Worm (Caenorhabditis elegans) whole organism, mixed stage, embryonic: ENCODE measurements around the gene pyt-1.

Source experiments
- M03D4.4 ChIP-seq: sonication (generic microtip); optimal IDR thresholded peaks from 2 replicates; lab custom pipeline; 2017; ENCODE audit warnings: mild to moderate bottlenecking, missing genetic modification characterization, missing compliant biosample characterization
- bed-3 ChIP-seq: fragments of 200-800 bp; sonication (Bioruptor generic); optimal IDR thresholded peaks from 3 replicates; lab custom pipeline; 2018; ENCODE audit warnings: mild to moderate bottlenecking, missing genetic modification characterization, moderate library complexity, missing compliant biosample characterization
- blmp-1 ChIP-seq: fragments of 150-350 bp; optimal IDR thresholded peaks from 2 replicates; lab custom pipeline; 2014; ENCODE audit warnings: missing biosample characterization, missing genetic modification characterization
- ceh-39 ChIP-seq: fragments of 150-350 bp; optimal IDR thresholded peaks from 2 replicates; lab custom pipeline; 2014; ENCODE audit warnings: missing biosample characterization, missing genetic modification characterization
- ceh-43 ChIP-seq: fragments of 200-800 bp; sonication (Bioruptor generic); optimal IDR thresholded peaks from 2 replicates; lab custom pipeline; 2018; ENCODE audit warnings: mild to moderate bottlenecking, missing genetic modification characterization, moderate library complexity, missing compliant biosample characterization
- ceh-83 ChIP-seq: fragments of 200-800 bp; sonication (Bioruptor generic); optimal IDR thresholded peaks from 2 replicates; lab custom pipeline; 2018; ENCODE audit warnings: mild to moderate bottlenecking, missing genetic modification characterization, missing compliant biosample characterization
- ces-1 ChIP-seq: fragments of 150-350 bp; optimal IDR thresholded peaks from 2 replicates; lab custom pipeline; 2014; ENCODE audit warnings: missing biosample characterization, missing genetic modification reagents, missing genetic modification characterization
- cnd-1 ChIP-seq: fragments of 200-800 bp; sonication (Bioruptor generic); optimal IDR thresholded peaks from 2 replicates; lab custom pipeline; 2018; ENCODE audit warnings: mild to moderate bottlenecking, missing genetic modification characterization, missing compliant biosample characterization
- drap-1 ChIP-seq: fragments of 200-800 bp; sonication (Bioruptor generic); optimal IDR thresholded peaks from 3 replicates; lab custom pipeline; 2018; ENCODE audit warnings: mild to moderate bottlenecking, missing genetic modification characterization, missing compliant biosample characterization
- elt-1 ChIP-seq: sonication (generic microtip); optimal IDR thresholded peaks from 2 replicates; lab custom pipeline; 2017; ENCODE audit warnings: missing genetic modification characterization, mild to moderate bottlenecking, missing compliant biosample characterization, antibody characterized with exemption, moderate library complexity, borderline replicate concordance; ENCODE audit not compliant: insufficient read depth
- elt-3 ChIP-seq: fragments of 150-350 bp; optimal IDR thresholded peaks from 2 replicates; lab custom pipeline; 2014; ENCODE audit warnings: missing biosample characterization, missing genetic modification characterization
- flh-1 ChIP-seq: fragments of 200-800 bp; sonication (Bioruptor generic); optimal IDR thresholded peaks from 2 replicates; lab custom pipeline; 2018; ENCODE audit warnings: mild to moderate bottlenecking, missing genetic modification characterization, moderate library complexity, missing compliant biosample characterization
- ham-2 ChIP-seq: fragments of 200-800 bp; sonication (Bioruptor generic); optimal IDR thresholded peaks from 2 replicates; lab custom pipeline; 2018; ENCODE audit warnings: mild to moderate bottlenecking, missing genetic modification characterization, missing compliant biosample characterization
- hlh-1 ChIP-seq: fragments of 150-350 bp; optimal IDR thresholded peaks from 2 replicates; lab custom pipeline; 2014; ENCODE audit warnings: missing biosample characterization, missing genetic modification reagents, missing genetic modification characterization
- lin-32 ChIP-seq: fragments of 200-800 bp; sonication (Bioruptor generic); optimal IDR thresholded peaks from 2 replicates; lab custom pipeline; 2018; ENCODE audit warnings: mild to moderate bottlenecking, missing genetic modification characterization, missing compliant biosample characterization
- mab-5 ChIP-seq: fragments of 150-350 bp; optimal IDR thresholded peaks from 2 replicates; lab custom pipeline; 2014; ENCODE audit warnings: missing biosample characterization, missing genetic modification characterization
- mep-1 ChIP-seq: fragments of 150-350 bp; optimal IDR thresholded peaks from 2 replicates; lab custom pipeline; 2017; ENCODE audit warnings: missing biosample characterization, missing genetic modification reagents, missing genetic modification characterization, inconsistent platforms
- mls-2 ChIP-seq: sonication (generic microtip); optimal IDR thresholded peaks from 2 replicates; lab custom pipeline; 2016; ENCODE audit warnings: mild to moderate bottlenecking, missing genetic modification characterization, moderate library complexity, missing compliant biosample characterization
- nhr-12 ChIP-seq: fragments of 150-350 bp; optimal IDR thresholded peaks from 2 replicates; lab custom pipeline; 2014; ENCODE audit warnings: missing biosample characterization, missing genetic modification characterization
- nhr-2 ChIP-seq: fragments of 150-350 bp; optimal IDR thresholded peaks from 2 replicates; lab custom pipeline; 2014; ENCODE audit warnings: missing biosample characterization, missing genetic modification characterization
- nhr-237 ChIP-seq: fragments of 150-350 bp; optimal IDR thresholded peaks from 2 replicates; lab custom pipeline; 2014; ENCODE audit warnings: missing biosample characterization, missing genetic modification characterization
- nhr-28 ChIP-seq: fragments of 150-350 bp; optimal IDR thresholded peaks from 2 replicates; lab custom pipeline; 2014; ENCODE audit warnings: missing biosample characterization, missing genetic modification characterization
- nhr-76 ChIP-seq: sonication (generic microtip); optimal IDR thresholded peaks from 2 replicates; lab custom pipeline; 2017; ENCODE audit warnings: missing biosample characterization, missing genetic modification characterization
- sem-2 ChIP-seq: fragments of 200-800 bp; sonication (Bioruptor generic); optimal IDR thresholded peaks from 2 replicates; lab custom pipeline; 2018; ENCODE audit warnings: mild to moderate bottlenecking, missing genetic modification characterization, missing compliant biosample characterization
- snpc-4 ChIP-seq: fragments of 150-350 bp; optimal IDR thresholded peaks from 2 replicates; lab custom pipeline; 2014; ENCODE audit warnings: missing biosample characterization, missing genetic modification characterization
- sptf-1 ChIP-seq: sonication (generic microtip); optimal IDR thresholded peaks from 2 replicates; lab custom pipeline; 2017; ENCODE audit warnings: mild to moderate bottlenecking, missing genetic modification characterization, moderate library complexity, missing compliant biosample characterization
- tbx-8 ChIP-seq: fragments of 200-800 bp; sonication (Bioruptor generic); optimal IDR thresholded peaks from 2 replicates; lab custom pipeline; 2018; ENCODE audit warnings: mild to moderate bottlenecking, missing genetic modification characterization, moderate library complexity, missing compliant biosample characterization
- unc-120 ChIP-seq: sonication (generic microtip); optimal IDR thresholded peaks from 2 replicates; lab custom pipeline; 2017; ENCODE audit warnings: missing genetic modification characterization, missing compliant biosample characterization; ENCODE audit not compliant: poor library complexity, severe bottlenecking
- unc-39 ChIP-seq: fragments of 150-350 bp; optimal IDR thresholded peaks from 2 replicates; lab custom pipeline; 2014; ENCODE audit warnings: missing biosample characterization, missing genetic modification characterization
- unc-62 ChIP-seq: fragments of 150-350 bp; optimal IDR thresholded peaks from 2 replicates; lab custom pipeline; 2014; ENCODE audit warnings: missing biosample characterization, missing genetic modification reagents, missing genetic modification characterization
- zip-8 ChIP-seq: fragments of 150-350 bp; optimal IDR thresholded peaks from 2 replicates; lab custom pipeline; 2014; ENCODE audit warnings: missing biosample characterization, missing genetic modification characterization
- ztf-11 ChIP-seq: fragments of 150-350 bp; optimal IDR thresholded peaks from 2 replicates; lab custom pipeline; 2014; ENCODE audit warnings: missing biosample characterization, missing genetic modification characterization

pyt-1 gene

DNA sequence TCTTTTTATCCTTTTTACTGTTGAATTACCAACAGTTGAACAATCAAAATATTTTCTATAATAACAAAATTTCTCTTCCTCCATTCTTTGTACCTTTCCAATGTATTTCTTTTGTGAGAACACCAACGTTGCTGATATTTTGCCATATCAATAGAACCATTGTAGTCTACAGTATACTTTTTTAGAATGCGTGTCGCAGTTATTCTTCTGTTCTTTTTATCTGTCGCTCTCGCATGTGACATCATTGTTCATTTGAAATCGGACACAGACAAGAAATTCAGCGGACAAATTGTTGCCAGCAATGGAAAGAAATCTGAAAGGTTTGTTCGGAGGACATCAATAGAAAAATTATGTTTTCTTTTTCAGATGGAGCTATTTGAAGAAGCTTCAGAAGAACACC, 27.2 kb downstream of the pyt-1 start, which contains the start of gene ZK856.7:
TSS of gene ZK856.7 (plus strand) at position 186 of the 400 bp plus-strand sequence.
- TF ChIP-seq sptf-1 (tag; lab: Kevin White, UChicago) (no peak), bed-3 (GFP tag; lab: Kevin White, UChicago) (no peak), snpc-4 (no peak), mab-5 (tag; lab: Kevin White, UChicago) (no peak), zip-8 (tag; lab: Kevin White, UChicago) (no peak), elt-3 (tag; lab: Kevin White, UChicago) (no peak), ham-2 (GFP tag; lab: Kevin White, UChicago) (no peak), tbx-8 (GFP tag; lab: Kevin White, UChicago) (no peak), nhr-2 (tag; lab: Kevin White, UChicago) (no peak)

DNA sequence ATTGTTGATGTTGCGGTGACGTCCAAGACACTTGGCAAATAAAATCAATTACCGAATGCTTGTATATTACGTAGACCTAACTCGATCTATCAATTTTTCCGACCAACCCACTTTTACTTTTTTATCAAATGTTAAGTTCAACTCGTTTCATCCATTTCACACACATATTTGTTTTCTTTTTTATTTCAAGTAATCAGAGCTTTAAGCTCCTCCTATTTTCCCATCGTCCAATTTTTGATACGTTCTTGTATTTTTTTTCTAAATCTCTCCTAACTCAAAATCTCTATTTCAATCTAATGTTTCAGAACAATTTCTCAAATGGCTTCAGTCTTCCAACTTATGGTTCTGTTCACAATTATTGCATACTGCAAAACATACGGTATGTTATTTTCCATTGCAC, 30.7 kb downstream of the pyt-1 start, which contains the start of gene ZK856.6:
TSS of gene ZK856.6 (plus strand) at position 301 of the 400 bp plus-strand sequence.
- TF ChIP-seq blmp-1 (tag; lab: Kevin White, UChicago) (no peak), elt-1 (tag; lab: Kevin White, UChicago) (no peak), ceh-43 (GFP tag; lab: Kevin White, UChicago) (no peak), hlh-1 (tag; lab: Kevin White, UChicago) (no peak), unc-120 (tag; lab: Kevin White, UChicago) (no peak), ham-2 (GFP tag; lab: Kevin White, UChicago) (no peak)
- TF ChIP-seq, all 35 proteins: peak for 0

DNA sequence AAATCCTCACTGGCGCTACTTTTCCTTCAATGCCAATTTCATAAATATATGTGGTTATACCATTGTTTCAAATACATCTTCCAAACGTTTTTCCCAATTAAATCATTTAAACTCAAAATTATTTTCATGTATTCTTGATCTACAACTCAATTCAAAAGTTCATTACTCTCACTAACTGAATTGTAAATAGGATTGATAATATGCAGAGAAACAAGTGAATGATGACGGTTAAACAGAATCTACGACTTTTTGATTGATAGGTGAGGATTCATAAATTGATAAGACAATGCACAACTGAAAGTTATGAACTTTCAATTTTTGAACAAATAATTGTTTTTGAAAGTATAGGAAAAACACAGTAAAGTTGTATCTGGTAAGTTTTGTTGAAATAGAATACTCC, 37.9 kb downstream of the pyt-1 start:
- no peak for TF ChIP-seq sptf-1 (tag; lab: Kevin White, UChicago)
- TF ChIP-seq ces-1 (GFP tag; lab: Kevin White, UChicago), result no peak
- no peak for TF ChIP-seq mab-5 (tag; lab: Kevin White, UChicago)
- TF ChIP-seq mls-2, result no peak
- no peak for TF ChIP-seq nhr-76 (tag; lab: Kevin White, UChicago)
- no peak for TF ChIP-seq elt-3 (tag; lab: Kevin White, UChicago)
- no peak for TF ChIP-seq sem-2 (GFP tag; lab: Kevin White, UChicago)
- no peak for TF ChIP-seq zip-8 (tag; lab: Kevin White, UChicago)
- TF ChIP-seq nhr-237 (tag; lab: Kevin White, UChicago), result no peak
- no peak for TF ChIP-seq flh-1 (GFP tag; lab: Kevin White, UChicago)
- TF ChIP-seq nhr-28 (tag; lab: Kevin White, UChicago), result no peak
- TF ChIP-seq mep-1 (tag; lab: Kevin White, UChicago), result no peak
- no peak for TF ChIP-seq unc-39 (tag; lab: Kevin White, UChicago)
- TF ChIP-seq ceh-39, result no peak
- TF ChIP-seq M03D4.4 (tag; lab: Kevin White, UChicago), result no peak
- TF ChIP-seq elt-1 (tag; lab: Kevin White, UChicago), result no peak

DNA sequence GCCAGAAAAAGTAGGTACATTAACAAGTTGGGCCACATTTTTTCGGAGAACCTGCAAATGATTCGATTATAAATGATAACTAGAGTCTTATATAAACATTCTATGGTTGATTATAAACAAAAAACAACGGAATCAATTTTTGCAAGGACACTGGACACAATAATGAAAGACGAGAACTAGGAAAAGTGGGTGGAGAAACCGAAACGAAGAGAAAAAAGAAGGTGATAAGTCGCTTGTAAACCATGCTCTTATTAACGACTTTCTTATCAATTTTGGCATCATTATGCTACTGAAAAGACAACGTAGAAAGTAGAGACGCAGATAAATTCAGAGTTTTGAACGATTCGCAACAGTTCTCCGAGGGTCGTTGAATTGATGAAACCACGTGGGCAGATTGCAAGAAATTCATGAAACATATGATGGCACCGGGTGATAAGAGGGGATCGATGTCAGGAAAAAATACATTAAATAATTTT, 39.0 kb downstream of the pyt-1 start, which contains the start of gene ZK856.5:
TSS of gene ZK856.5 (minus strand) at position 51 of the 476 bp plus-strand sequence.
- TF ChIP-seq nhr-12 (tag; lab: Kevin White, UChicago), result no peak
- no peak for TF ChIP-seq nhr-2 (tag; lab: Kevin White, UChicago)
- TF ChIP-seq lin-32 (GFP tag; lab: Kevin White, UChicago), result no peak
- no peak for TF ChIP-seq M03D4.4 (tag; lab: Kevin White, UChicago)
- TF ChIP-seq nhr-237 (tag; lab: Kevin White, UChicago), result no peak
- no peak for TF ChIP-seq cnd-1
- no peak for TF ChIP-seq sptf-1 (tag; lab: Kevin White, UChicago)
- TF ChIP-seq drap-1 (GFP tag; lab: Kevin White, UChicago), result no peak
- TF ChIP-seq ztf-11 (tag; lab: Kevin White, UChicago), result no peak
- TF ChIP-seq mep-1 (tag; lab: Kevin White, UChicago), result no peak
- no peak for TF ChIP-seq ceh-83 (GFP tag; lab: Kevin White, UChicago)
- TF ChIP-seq ham-2 (GFP tag; lab: Kevin White, UChicago), result no peak
- no peak for TF ChIP-seq unc-62 (GFP tag; lab: Kevin White, UChicago)
